Fruit fly (Drosophila melanogaster) Kc167 (cell line): ENCODE measurements around the gene grp.

Experiments used
- Myc ChIP-seq: fragments of >200 bp; optimal IDR thresholded peaks from 2 replicates; lab custom pipeline; 2017; ENCODE audit warnings: missing external identifiers
- Sin3A ChIP-seq: fragments of >200 bp; optimal IDR thresholded peaks from 2 replicates; lab custom pipeline; 2018; ENCODE audit warnings: missing external identifiers
- h ChIP-seq: fragments of >200 bp; optimal IDR thresholded peaks from 3 replicates; lab custom pipeline; 2018; ENCODE audit warnings: missing external identifiers
- insv ChIP-seq: fragments of >200 bp; optimal IDR thresholded peaks from 3 replicates; lab custom pipeline; 2018; ENCODE audit warnings: missing external identifiers
- psq ChIP-seq: fragments of >200 bp; optimal IDR thresholded peaks from 2 replicates; lab custom pipeline; 2017; ENCODE audit warnings: missing external identifiers
- ttk ChIP-seq: sonication (Bioruptor generic); optimal IDR thresholded peaks from 2 replicates; lab custom pipeline; 2017; ENCODE audit warnings: missing external identifiers

Gene grp

dm6 chr2L:16703753-16704152, 23.9 kb downstream of the grp start:
- TF ChIP-seq psq (lab: Kevin White, UChicago) (peak; percentile 53), Sin3A (lab: Kevin White, UChicago) (no peak)

- TF ChIP-seq psq (lab: Kevin White, UChicago) (no peak), insv (lab: Kevin White, UChicago) (no peak), ttk (lab: Kevin White, UChicago) (no peak), Sin3A (lab: Kevin White, UChicago) (no peak), h (lab: Kevin White, UChicago) (no peak), Myc (lab: Kevin White, UChicago) (no peak)
Measured at dm6 chr2L:16706882-16707775, 27.3 kb downstream of the grp start.

- TF ChIP-seq Myc (lab: Kevin White, UChicago), result no peak
- TF ChIP-seq insv (lab: Kevin White, UChicago), result no peak
- TF ChIP-seq ttk (lab: Kevin White, UChicago), result no peak
- TF ChIP-seq h (lab: Kevin White, UChicago), result no peak
- TF ChIP-seq psq (lab: Kevin White, UChicago), result no peak
- no peak for TF ChIP-seq Sin3A (lab: Kevin White, UChicago)
Measured at dm6 chr2L:16709693-16710092, 29.8 kb downstream of the grp start.

dm6 chr2L:16710234-16710633, 30.4 kb downstream of the grp start:
- TF ChIP-seq Myc (lab: Kevin White, UChicago), result no peak
- no peak for TF ChIP-seq ttk (lab: Kevin White, UChicago)
- no peak for TF ChIP-seq h (lab: Kevin White, UChicago)
- no peak for TF ChIP-seq Sin3A (lab: Kevin White, UChicago)
- no peak for TF ChIP-seq insv (lab: Kevin White, UChicago)
- TF ChIP-seq psq (lab: Kevin White, UChicago), result no peak

dm6 chr2L:16710677-16711076, 30.8 kb downstream of the grp start:
- TF ChIP-seq Sin3A (lab: Kevin White, UChicago) (no peak), psq (lab: Kevin White, UChicago) (no peak), h (lab: Kevin White, UChicago) (no peak), Myc (lab: Kevin White, UChicago) (no peak), ttk (lab: Kevin White, UChicago) (no peak), insv (lab: Kevin White, UChicago) (no peak)

dm6 chr2L:16711891-16712290, 32.0 kb downstream of the grp start:
- TF ChIP-seq h (lab: Kevin White, UChicago), result no peak
- TF ChIP-seq Sin3A (lab: Kevin White, UChicago), result no peak
- no peak for TF ChIP-seq Myc (lab: Kevin White, UChicago)
- TF ChIP-seq insv (lab: Kevin White, UChicago), result no peak
- TF ChIP-seq ttk (lab: Kevin White, UChicago), result no peak
- TF ChIP-seq psq (lab: Kevin White, UChicago), result no peak

- TF ChIP-seq ttk (lab: Kevin White, UChicago), result no peak
- TF ChIP-seq Sin3A (lab: Kevin White, UChicago), result no peak
- no peak for TF ChIP-seq psq (lab: Kevin White, UChicago)
- no peak for TF ChIP-seq Myc (lab: Kevin White, UChicago)
- no peak for TF ChIP-seq h (lab: Kevin White, UChicago)
- no peak for TF ChIP-seq insv (lab: Kevin White, UChicago)
Measured at dm6 chr2L:16713929-16714328, 34.1 kb downstream of the grp start.

- TF ChIP-seq ttk (lab: Kevin White, UChicago), result no peak
- no peak for TF ChIP-seq psq (lab: Kevin White, UChicago)
- TF ChIP-seq h (lab: Kevin White, UChicago), result no peak
- no peak for TF ChIP-seq Myc (lab: Kevin White, UChicago)
Measured at dm6 chr2L:16715133-16715833, 35.4 kb downstream of the grp start.

dm6 chr2L:16715841-16716701, 36.2 kb downstream of the grp start, which contains the start of the genes Cyt-c-d and CG31808:
Gene Cyt-c-d, plus strand, starts transcription at chr2L:16715891.
Gene CG31808, minus strand, starts transcription at chr2L:16716195.
- TF ChIP-seq psq (lab: Kevin White, UChicago), result no peak
- no peak for TF ChIP-seq insv (lab: Kevin White, UChicago)
- TF ChIP-seq Sin3A (lab: Kevin White, UChicago), result no peak
- TF ChIP-seq Myc (lab: Kevin White, UChicago), result no peak
- TF ChIP-seq ttk (lab: Kevin White, UChicago), result no peak
- no peak for TF ChIP-seq h (lab: Kevin White, UChicago)

dm6 chr2L:16716771-16717170, 36.9 kb downstream of the grp start:
- TF ChIP-seq insv (lab: Kevin White, UChicago) (no peak), Myc (lab: Kevin White, UChicago) (no peak)
